Worm (Caenorhabditis elegans) whole organism, young adult: ENCODE measurements around the gene F37C12.14.

Source experiments
- B0336.3 ChIP-seq: fragments of 200-800 bp; sonication (Bioruptor generic); IDR thresholded peaks from 2 replicates; pipeline ENCODE4 v1.3.6; 2022; ENCODE audit warnings: missing genetic modification characterization, missing compliant biosample characterization
- F49E8.2 ChIP-seq: sonication (generic microtip); optimal IDR thresholded peaks from 3 replicates; lab custom pipeline; 2017; ENCODE audit warnings: missing genetic modification characterization, mild to moderate bottlenecking, missing compliant biosample characterization, antibody characterized with exemption, moderate library complexity; ENCODE audit not compliant: insufficient read depth
- akir-1 ChIP-seq: fragments of 200-800 bp; sonication (Bioruptor generic); optimal IDR thresholded peaks from 2 replicates; lab custom pipeline; 2018; ENCODE audit warnings: mild to moderate bottlenecking, missing genetic modification characterization, moderate library complexity, missing compliant biosample characterization
- ceh-91 ChIP-seq: fragments of 200-800 bp; sonication (Bioruptor generic); IDR thresholded peaks from 2 replicates; pipeline ENCODE4 v1.3.6; 2022; ENCODE audit warnings: missing genetic modification reagents, missing genetic modification characterization, missing compliant biosample characterization
- ets-4 ChIP-seq: fragments of 200-800 bp; sonication (Bioruptor generic); optimal IDR thresholded peaks from 2 replicates; lab custom pipeline; 2018; ENCODE audit warnings: mild to moderate bottlenecking, missing genetic modification characterization, missing compliant biosample characterization
- fkh-3 ChIP-seq: sonication (generic microtip); optimal IDR thresholded peaks from 2 replicates; lab custom pipeline; 2016; ENCODE audit warnings: mild to moderate bottlenecking, missing genetic modification characterization, missing compliant biosample characterization
- lag-1 ChIP-seq: fragments of 200-800 bp; sonication (Bioruptor generic); IDR thresholded peaks from 2 replicates; pipeline ENCODE4 v1.3.6; 2022; ENCODE audit warnings: missing genetic modification reagents, missing genetic modification characterization, missing compliant biosample characterization
- madf-6 ChIP-seq: fragments of 200-800 bp; sonication (Bioruptor generic); IDR thresholded peaks from 2 replicates; pipeline ENCODE4 v1.3.6; 2022; ENCODE audit warnings: missing genetic modification reagents, missing genetic modification characterization, missing compliant biosample characterization
- mxl-1 ChIP-seq: sonication (generic microtip); optimal IDR thresholded peaks from 2 replicates; lab custom pipeline; 2016; ENCODE audit warnings: missing genetic modification characterization, missing compliant biosample characterization
- pha-4 ChIP-seq: fragments of 150-350 bp; sonication (generic microtip); optimal IDR thresholded peaks from 2 replicates; lab custom pipeline; 2014; ENCODE audit warnings: missing biosample characterization, missing genetic modification reagents, missing genetic modification characterization
- somi-1 ChIP-seq: fragments of 200-800 bp; sonication (Bioruptor generic); optimal IDR thresholded peaks from 2 replicates; lab custom pipeline; 2018; ENCODE audit warnings: mild to moderate bottlenecking, missing genetic modification characterization, missing compliant biosample characterization
- unc-62 ChIP-seq: fragments of 150-350 bp; optimal IDR thresholded peaks from 2 replicates; lab custom pipeline; 2014; ENCODE audit warnings: missing biosample characterization, missing genetic modification reagents, missing genetic modification characterization

ce11 chrIII:7195325-7195724, 10.0 kb upstream of the F37C12.14 start, which contains the start of gene F37C12.18:
- TF ChIP-seq unc-62 (GFP tag; lab: Kevin White, UChicago), result no peak
- TF ChIP-seq F49E8.2 (tag; lab: Kevin White, UChicago), result no peak
- no peak for TF ChIP-seq mxl-1 (tag; lab: Kevin White, UChicago)
- TF ChIP-seq pha-4 (tag; lab: Kevin White, UChicago), result no peak
- TF ChIP-seq lag-1 (GFP tag; lab: Robert Waterston, UW), result no peak
- no peak for TF ChIP-seq B0336.3 (GFP tag; lab: Robert Waterston, UW)
- TF ChIP-seq fkh-3 (tag; lab: Kevin White, UChicago), result no peak
- no peak for TF ChIP-seq madf-6
- no peak for TF ChIP-seq ceh-91 (GFP tag; lab: Robert Waterston, UW)
- TF ChIP-seq ets-4 (GFP tag; lab: Kevin White, UChicago), result no peak
- TF ChIP-seq somi-1 (GFP tag; lab: Kevin White, UChicago), result no peak
- TF ChIP-seq akir-1, result no peak
